Worm (Caenorhabditis elegans): ENCODE results near the gene Y70C5A.2.

- TF ChIP-seq nhr-237 (tag; optimal IDR thresholded peaks at IDR 0.05), result no peak
- no peak for TF ChIP-seq dmd-4 (tag; optimal IDR thresholded peaks at IDR 0.05)
- no peak for TF ChIP-seq fos-1 (tag; optimal IDR thresholded peaks at IDR 0.05)
- no peak for TF ChIP-seq ceh-16 (tag; optimal IDR thresholded peaks at IDR 0.05)
- no peak for TF ChIP-seq ama-1 (optimal IDR thresholded peaks at IDR 0.05)
Measured at ce11 chrV:16588428-16588827, 34.6 kb downstream of the Y70C5A.2 start, which contains the start of gene srw-73.

Measured in whole organism, L2 larva.